Worm (Caenorhabditis elegans): Measurements from ENCODE around the gene R53.8.
A peak's percentile ranks its signal among the peaks of the same experiment; 100 is the strongest.

Gene R53.8

DNA sequence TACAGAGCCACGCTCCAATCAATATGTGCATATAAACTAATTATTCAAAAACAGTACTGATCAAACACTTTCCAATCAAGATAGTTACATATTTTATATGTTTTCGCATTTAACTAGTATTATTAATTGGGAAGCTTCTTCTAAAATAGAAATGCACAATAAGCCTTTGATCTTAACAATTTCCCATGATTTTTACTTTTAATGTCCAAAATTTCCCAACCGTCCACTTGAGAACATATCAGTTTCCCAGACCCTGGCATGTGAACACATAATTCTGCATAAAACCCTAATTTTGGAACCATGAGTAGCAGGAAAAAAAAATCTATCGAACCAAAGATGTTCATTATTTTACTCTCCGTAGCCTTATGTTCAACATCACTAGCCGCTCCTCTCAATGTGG is at the start of gene R53.8:
Gene R53.8 (plus strand): TSS at position 301 of the 400 bp plus-strand sequence.
- TF ChIP-seq W03F9.2 (tag; optimal IDR thresholded peaks at IDR 0.05): no peak
- no peak for TF ChIP-seq dao-5 (tag; optimal IDR thresholded peaks at IDR 0.05)
- TF ChIP-seq him-1 (tag; optimal IDR thresholded peaks at IDR 0.05): no peak

DNA sequence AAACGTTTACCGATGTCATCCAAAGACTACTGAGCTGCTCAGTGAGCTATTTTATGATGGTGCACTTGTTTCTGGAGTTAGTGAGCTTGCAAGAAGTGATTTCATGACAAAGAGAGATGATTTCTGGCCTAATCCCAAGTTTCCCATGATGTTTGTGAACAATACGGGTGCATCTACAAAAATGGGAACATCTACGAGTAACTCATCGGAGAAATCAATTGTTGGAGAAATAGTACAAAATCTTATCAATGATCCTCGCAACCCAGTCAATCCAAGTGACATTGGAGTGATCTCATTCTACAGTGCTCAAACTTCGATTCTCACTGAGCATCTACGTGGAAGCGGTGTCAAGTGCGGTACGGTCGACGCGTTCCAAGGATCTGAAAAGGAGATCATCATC is 48.0 kb upstream of the R53.8 start:
- TF ChIP-seq him-1 (tag; optimal IDR thresholded peaks at IDR 0.05): no peak
- TF ChIP-seq W03F9.2 (tag; optimal IDR thresholded peaks at IDR 0.05): no peak
- TF ChIP-seq dao-5 (tag; optimal IDR thresholded peaks at IDR 0.05): no peak

ce11 chrII:9931012-9931411 is 45.5 kb upstream of the R53.8 start:
- TF ChIP-seq W03F9.2 (tag; optimal IDR thresholded peaks at IDR 0.05) (no peak), him-1 (tag; optimal IDR thresholded peaks at IDR 0.05) (no peak), dao-5 (tag; optimal IDR thresholded peaks at IDR 0.05) (no peak)

ce11 chrII:9931476-9931875 is 45.0 kb upstream of the R53.8 start, which contains the start of gene pho-11:
Gene pho-11, plus strand, starts transcription at chrII:9931849.
- TF ChIP-seq him-1 (tag; optimal IDR thresholded peaks at IDR 0.05) (no peak), dao-5 (tag; optimal IDR thresholded peaks at IDR 0.05) (no peak), W03F9.2 (tag; optimal IDR thresholded peaks at IDR 0.05) (no peak)

DNA sequence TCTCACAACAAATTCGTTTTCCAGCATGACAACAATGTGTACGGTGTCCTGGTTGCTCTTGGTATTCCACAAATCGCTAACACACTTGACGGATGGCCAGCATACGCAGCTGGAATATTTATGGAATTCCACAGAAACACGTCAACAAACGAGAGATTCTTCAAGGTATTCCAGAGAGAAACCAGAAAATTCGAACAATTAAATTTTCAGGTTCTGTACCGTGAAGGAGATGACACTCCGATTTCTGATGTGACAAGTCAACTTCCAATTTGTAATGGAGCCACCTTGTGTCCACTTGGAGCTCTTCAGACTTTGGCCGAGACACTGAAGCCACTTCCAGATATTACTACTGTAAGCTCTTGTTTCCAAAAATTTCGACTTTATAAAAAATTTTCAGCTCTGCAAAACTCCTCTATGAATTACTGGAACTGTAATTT is 42.5 kb upstream of the R53.8 start:
- TF ChIP-seq W03F9.2 (tag; optimal IDR thresholded peaks at IDR 0.05) (peak; percentile 24), dao-5 (tag; optimal IDR thresholded peaks at IDR 0.05) (no peak)

ce11 chrII:9934570-9934969 is 41.9 kb upstream of the R53.8 start:
- TF ChIP-seq W03F9.2 (tag; optimal IDR thresholded peaks at IDR 0.05): no peak
- TF ChIP-seq dao-5 (tag; optimal IDR thresholded peaks at IDR 0.05): no peak
- TF ChIP-seq him-1 (tag; optimal IDR thresholded peaks at IDR 0.05): no peak

ce11 chrII:9935044-9935599 is 41.4 kb upstream of the R53.8 start:
- TF ChIP-seq dao-5 (tag; optimal IDR thresholded peaks at IDR 0.05): no peak
- TF ChIP-seq W03F9.2 (tag; optimal IDR thresholded peaks at IDR 0.05): no peak
- TF ChIP-seq him-1 (tag; optimal IDR thresholded peaks at IDR 0.05): no peak

DNA sequence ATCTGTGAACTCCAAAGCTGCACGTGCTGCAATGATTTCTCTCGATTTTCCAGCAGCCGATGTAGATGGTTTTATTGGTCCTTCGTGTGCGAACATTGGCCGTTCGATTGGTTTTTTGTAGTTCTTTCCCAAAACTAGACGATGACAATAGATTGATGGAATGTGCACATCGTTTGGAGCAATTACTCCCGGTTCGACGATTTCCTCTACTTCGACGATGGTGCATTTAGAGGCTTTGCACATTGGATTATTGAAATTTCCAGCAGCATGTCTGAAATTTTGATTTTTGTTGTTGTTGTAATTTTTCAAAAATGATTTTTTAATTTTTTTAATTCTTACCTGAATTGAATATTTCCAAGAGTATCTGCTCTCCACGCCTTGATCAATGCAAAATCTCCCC is 40.8 kb upstream of the R53.8 start:
- TF ChIP-seq W03F9.2 (tag; optimal IDR thresholded peaks at IDR 0.05): no peak
- no peak for TF ChIP-seq dao-5 (tag; optimal IDR thresholded peaks at IDR 0.05)
- TF ChIP-seq him-1 (tag; optimal IDR thresholded peaks at IDR 0.05): no peak

DNA sequence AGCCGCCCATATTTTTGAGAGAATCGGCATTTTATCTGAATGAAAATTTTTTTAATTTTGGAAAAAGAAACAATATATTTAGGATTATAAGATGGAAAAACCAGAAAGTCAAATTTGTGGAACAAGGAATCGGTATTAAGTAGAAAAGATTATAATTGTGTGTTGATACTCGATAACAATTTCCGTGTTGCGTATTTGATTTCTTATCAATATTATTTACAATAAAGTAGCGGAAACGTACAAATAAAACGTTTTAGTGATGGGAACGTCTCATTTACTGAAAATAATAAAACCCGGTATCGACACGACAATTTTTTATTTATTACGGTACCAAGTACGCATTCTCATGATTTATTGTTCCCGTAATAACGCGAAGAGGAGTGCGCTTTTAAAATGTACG is 39.6 kb upstream of the R53.8 start, which contains the start of gene C05C10.3:
Gene C05C10.3 (minus strand): TSS at position 35 of the 400 bp plus-strand sequence.
- TF ChIP-seq dao-5 (tag; optimal IDR thresholded peaks at IDR 0.05): no peak
- TF ChIP-seq him-1 (tag; optimal IDR thresholded peaks at IDR 0.05): no peak
- no peak for TF ChIP-seq W03F9.2 (tag; optimal IDR thresholded peaks at IDR 0.05)

DNA sequence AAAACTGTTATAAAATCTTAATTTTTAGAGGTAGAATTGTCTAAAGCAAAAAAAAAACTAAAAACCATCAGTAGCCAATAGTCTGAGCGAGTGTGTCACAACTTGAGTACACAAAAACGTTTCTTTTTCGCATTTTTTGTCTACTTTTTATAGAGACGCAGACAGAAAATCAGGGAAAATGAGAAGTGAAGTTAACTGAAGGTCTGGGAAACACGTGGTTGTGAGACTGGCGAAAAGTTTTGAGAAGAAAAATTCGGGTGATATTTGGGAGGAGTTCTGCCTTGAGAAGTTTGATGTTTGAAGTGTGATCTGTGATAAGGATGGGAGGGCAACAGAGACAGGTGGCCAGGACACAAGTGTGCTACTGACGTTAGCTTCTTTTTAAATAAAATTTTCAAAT is 38.9 kb upstream of the R53.8 start:
- TF ChIP-seq W03F9.2 (tag; optimal IDR thresholded peaks at IDR 0.05) (peak; percentile 66), dao-5 (tag; optimal IDR thresholded peaks at IDR 0.05) (no peak), him-1 (tag; optimal IDR thresholded peaks at IDR 0.05) (no peak)

DNA sequence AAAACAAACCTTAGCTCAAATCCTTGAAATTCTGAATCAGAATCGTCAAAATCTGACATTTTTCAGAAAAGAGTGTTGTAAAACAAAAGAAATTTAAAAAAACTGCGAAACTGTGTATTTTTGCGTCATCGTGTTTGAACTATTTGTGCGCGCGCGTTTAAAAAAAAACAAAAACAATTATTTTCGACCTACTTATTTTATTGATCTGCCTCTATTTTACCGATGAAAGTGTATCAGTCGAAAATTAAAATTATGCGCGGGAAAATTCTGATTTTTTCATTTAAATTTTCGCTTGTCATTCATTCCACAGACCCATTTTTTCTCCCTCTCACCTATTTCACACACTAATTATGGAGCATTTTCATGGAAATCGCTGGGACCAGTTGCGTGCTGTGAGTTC is 37.6 kb upstream of the R53.8 start, which contains the start of the genes C05C10.7 and C05C10.5:
Gene C05C10.7 (minus strand): TSS at position 95 of the 400 bp plus-strand sequence.
Gene C05C10.5 (plus strand): TSS at position 164 of the 400 bp plus-strand sequence.
- TF ChIP-seq him-1 (tag; optimal IDR thresholded peaks at IDR 0.05) (no peak), W03F9.2 (tag; optimal IDR thresholded peaks at IDR 0.05) (no peak), dao-5 (tag; optimal IDR thresholded peaks at IDR 0.05) (no peak)

ce11 chrII:9940430-9940829 is 36.1 kb upstream of the R53.8 start, which contains the start of gene ufd-3:
Gene ufd-3, plus strand, starts transcription at chrII:9940753.
- TF ChIP-seq dao-5 (tag; optimal IDR thresholded peaks at IDR 0.05): no peak
- peak; percentile 42 for TF ChIP-seq him-1 (tag; optimal IDR thresholded peaks at IDR 0.05)

ce11 chrII:9943246-9943645 is 33.3 kb upstream of the R53.8 start:
- TF ChIP-seq dao-5 (tag; optimal IDR thresholded peaks at IDR 0.05): no peak
- no peak for TF ChIP-seq him-1 (tag; optimal IDR thresholded peaks at IDR 0.05)
- no peak for TF ChIP-seq W03F9.2 (tag; optimal IDR thresholded peaks at IDR 0.05)

ce11 chrII:9943837-9944236 is 32.7 kb upstream of the R53.8 start, which contains the start of gene flad-1:
Gene flad-1, plus strand, starts transcription at chrII:9944137.
- no peak for TF ChIP-seq dao-5 (tag; optimal IDR thresholded peaks at IDR 0.05)
- TF ChIP-seq W03F9.2 (tag; optimal IDR thresholded peaks at IDR 0.05): no peak

DNA sequence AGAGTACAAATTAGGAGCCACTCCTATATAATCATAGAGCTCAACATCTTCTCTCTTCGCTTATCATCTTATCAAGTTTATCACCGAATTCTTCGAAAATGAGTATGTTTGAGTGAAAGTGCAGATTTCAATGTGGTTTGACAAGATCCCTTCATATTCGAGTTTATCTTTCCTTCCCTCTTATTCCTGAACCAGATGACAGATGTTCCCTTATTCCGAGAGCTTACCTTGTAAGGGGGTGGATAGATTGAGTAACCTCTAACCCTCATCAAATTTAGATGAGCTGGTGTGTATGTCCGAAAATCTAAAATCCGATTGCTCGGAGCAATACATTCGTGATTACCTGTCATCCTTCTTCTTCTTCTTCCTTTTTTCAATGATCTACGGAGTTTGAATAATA is 27.8 kb upstream of the R53.8 start:
- TF ChIP-seq W03F9.2 (tag; optimal IDR thresholded peaks at IDR 0.05): no peak
- TF ChIP-seq dao-5 (tag; optimal IDR thresholded peaks at IDR 0.05): no peak
- no peak for TF ChIP-seq him-1 (tag; optimal IDR thresholded peaks at IDR 0.05)
